Fruit fly (Drosophila melanogaster) whole organism, embryonic: Measurements from ENCODE around the gene w-cup.
A peak's percentile ranks its signal among the peaks of the same experiment; 100 is the strongest.

Source experiments
- Ada2b ChIP-seq: fragments of 200-800 bp; sonication (Bioruptor generic); IDR thresholded peaks from 2 replicates; pipeline ENCODE4 v1.3.6; 2022; ENCODE audit warnings: missing biosample characterization, missing genetic modification characterization
- Aef1 ChIP-seq: fragments of 200-800 bp; sonication (Bioruptor generic); IDR thresholded peaks from 3 replicates; pipeline ENCODE4 v1.3.6; 2022; ENCODE audit warnings: missing biosample characterization, missing genetic modification characterization
- Atf6 ChIP-seq: fragments of 200-800 bp; sonication (Bioruptor generic); IDR thresholded peaks from 2 replicates; pipeline ENCODE4 v1.3.6; 2022; ENCODE audit warnings: missing biosample characterization, missing genetic modification characterization
- CG10565 ChIP-seq: fragments of 200-800 bp; sonication (Bioruptor generic); optimal IDR thresholded peaks from 3 replicates; lab custom pipeline; 2016; ENCODE audit warnings: missing biosample characterization, mild to moderate bottlenecking, missing genetic modification characterization
- CG11093 ChIP-seq: fragments of 200-800 bp; sonication (Bioruptor generic); IDR thresholded peaks from 3 replicates; pipeline ENCODE4 v1.3.6; 2022; ENCODE audit warnings: missing biosample characterization, missing genetic modification characterization
- CG12942 ChIP-seq: fragments of 200-800 bp; sonication (Bioruptor generic); optimal IDR thresholded peaks from 3 replicates; lab custom pipeline; 2016; ENCODE audit warnings: missing biosample characterization, missing genetic modification characterization
- CG14710 ChIP-seq: fragments of 200-800 bp; sonication (Bioruptor generic); optimal IDR thresholded peaks from 3 replicates; lab custom pipeline; 2019; ENCODE audit warnings: missing biosample characterization, mild to moderate bottlenecking, missing genetic modification characterization, moderate library complexity
- CG15011 ChIP-seq: fragments of 200-800 bp; sonication (Bioruptor generic); optimal IDR thresholded peaks from 3 replicates; lab custom pipeline; 2018; ENCODE audit warnings: missing biosample characterization, mild to moderate bottlenecking, missing genetic modification characterization
- CG1529 ChIP-seq: fragments of 200-800 bp; sonication (Bioruptor generic); optimal IDR thresholded peaks from 3 replicates; lab custom pipeline; 2018; ENCODE audit warnings: missing biosample characterization, missing genetic modification characterization
- CG15601 ChIP-seq: fragments of 200-800 bp; sonication (Bioruptor generic); optimal IDR thresholded peaks from 3 replicates; lab custom pipeline; 2019; ENCODE audit warnings: missing biosample characterization, mild to moderate bottlenecking, missing genetic modification characterization, moderate library complexity
- CG16863 ChIP-seq: fragments of 200-800 bp; sonication (Bioruptor generic); optimal IDR thresholded peaks from 3 replicates; lab custom pipeline; 2016; ENCODE audit warnings: missing biosample characterization, missing genetic modification characterization
- CG17361 ChIP-seq: fragments of 200-800 bp; sonication (Bioruptor generic); IDR thresholded peaks from 3 replicates; pipeline ENCODE4 v1.3.6; 2022; ENCODE audit warnings: missing biosample characterization, missing genetic modification characterization
- CG1832 ChIP-seq: fragments of 200-800 bp; sonication (Bioruptor generic); optimal IDR thresholded peaks from 2 replicates; lab custom pipeline; 2017; ENCODE audit warnings: missing biosample characterization, mild to moderate bottlenecking, missing genetic modification characterization, inconsistent platforms
- CG18764 ChIP-seq: fragments of 200-800 bp; sonication (Bioruptor generic); optimal IDR thresholded peaks from 3 replicates; lab custom pipeline; 2016; ENCODE audit warnings: missing biosample characterization, missing genetic modification characterization
- CG33213 ChIP-seq: fragments of 200-800 bp; sonication (Bioruptor generic); optimal IDR thresholded peaks from 3 replicates; lab custom pipeline; 2016; ENCODE audit warnings: missing biosample characterization, missing genetic modification characterization
- CG3407 ChIP-seq: fragments of 200-800 bp; sonication (Bioruptor generic); optimal IDR thresholded peaks from 2 replicates; lab custom pipeline; 2018; ENCODE audit warnings: missing biosample characterization, mild to moderate bottlenecking, missing genetic modification characterization
- CG34224 ChIP-seq: fragments of 200-800 bp; sonication (Bioruptor generic); IDR thresholded peaks from 3 replicates; pipeline ENCODE4 v1.3.6; 2022; ENCODE audit warnings: missing biosample characterization, missing genetic modification characterization; ENCODE audit not compliant: partially characterized antibody
- CG6683 ChIP-seq: fragments of 200-800 bp; sonication (Bioruptor generic); optimal IDR thresholded peaks from 2 replicates; lab custom pipeline; 2017; ENCODE audit warnings: missing biosample characterization, mild to moderate bottlenecking, missing genetic modification characterization, missing genetic modification reagents
- CG6791 ChIP-seq: fragments of 200-800 bp; sonication (Bioruptor generic); IDR thresholded peaks from 3 replicates; pipeline ENCODE4 v1.3.6; 2022; ENCODE audit warnings: missing biosample characterization, missing genetic modification characterization; ENCODE audit not compliant: partially characterized antibody
- CG6813 ChIP-seq: fragments of 200-800 bp; sonication (Bioruptor generic); optimal IDR thresholded peaks from 2 replicates; lab custom pipeline; 2017; ENCODE audit warnings: missing biosample characterization, missing genetic modification characterization, mild to moderate bottlenecking, moderate library complexity, missing genetic modification reagents
- CG7271 ChIP-seq: fragments of 200-800 bp; sonication (Bioruptor generic); optimal IDR thresholded peaks from 2 replicates; lab custom pipeline; 2018; ENCODE audit warnings: missing biosample characterization, mild to moderate bottlenecking, missing genetic modification characterization, moderate library complexity
- CG7963 ChIP-seq: fragments of 200-800 bp; sonication (Bioruptor generic); IDR thresholded peaks from 3 replicates; pipeline ENCODE4 v1.3.6; 2022; ENCODE audit warnings: missing biosample characterization, missing genetic modification characterization; ENCODE audit not compliant: partially characterized antibody
- CG9797 ChIP-seq: fragments of 200-800 bp; sonication (Bioruptor generic); optimal IDR thresholded peaks from 3 replicates; lab custom pipeline; 2018; ENCODE audit warnings: missing biosample characterization, mild to moderate bottlenecking, missing genetic modification characterization
- CHES-1-like ChIP-seq: fragments of 200-800 bp; sonication (Bioruptor generic); optimal IDR thresholded peaks from 2 replicates; lab custom pipeline; 2016; ENCODE audit warnings: missing biosample characterization, missing genetic modification characterization
- Chrac-16 ChIP-seq: fragments of 200-800 bp; sonication (Bioruptor generic); optimal IDR thresholded peaks from 3 replicates; lab custom pipeline; 2016; ENCODE audit warnings: missing biosample characterization, missing genetic modification characterization
- Dip3 ChIP-seq: fragments of 200-800 bp; sonication (Bioruptor generic); optimal IDR thresholded peaks from 3 replicates; lab custom pipeline; 2016; ENCODE audit warnings: missing biosample characterization, missing genetic modification characterization
- Doc3 ChIP-seq: fragments of 200-800 bp; sonication (Bioruptor generic); IDR thresholded peaks from 3 replicates; pipeline ENCODE4 v1.3.6; 2022; ENCODE audit warnings: missing biosample characterization, missing genetic modification characterization; ENCODE audit not compliant: partially characterized antibody
- Fer1 ChIP-seq: fragments of 200-800 bp; sonication (Bioruptor generic); optimal IDR thresholded peaks from 2 replicates; lab custom pipeline; 2017; ENCODE audit warnings: missing biosample characterization, mild to moderate bottlenecking, missing genetic modification characterization
- Hmx ChIP-seq: fragments of 200-800 bp; sonication (Bioruptor generic); optimal IDR thresholded peaks from 2 replicates; lab custom pipeline; 2016; ENCODE audit warnings: missing biosample characterization, missing genetic modification characterization
- NC2α ChIP-seq: fragments of 200-800 bp; sonication (Bioruptor generic); optimal IDR thresholded peaks from 2 replicates; lab custom pipeline; 2016; ENCODE audit warnings: missing biosample characterization, missing genetic modification characterization
- NK7.1 ChIP-seq: fragments of 200-800 bp; sonication (Bioruptor generic); optimal IDR thresholded peaks from 3 replicates; lab custom pipeline; 2016; ENCODE audit warnings: missing biosample characterization, missing genetic modification characterization
- Trl ChIP-seq, 3 experiments: fragments of >200 bp in 2 of 3; fragments of 200-800 bp in 1 of 3; sonication (Bioruptor generic) in 1 of 3; optimal IDR thresholded peaks; 2 replicates in 1 of 3; 3 replicates in 2 of 3; lab custom pipeline; 2016 to 2017; ENCODE audit warnings: missing biosample characterization in 1 of 3, missing genetic modification characterization in 1 of 3
- Xbp1 ChIP-seq: fragments of 200-800 bp; sonication (Bioruptor generic); optimal IDR thresholded peaks from 3 replicates; lab custom pipeline; 2016; ENCODE audit warnings: missing biosample characterization, mild to moderate bottlenecking, missing genetic modification characterization
- al ChIP-seq: fragments of 200-800 bp; sonication (Bioruptor generic); IDR thresholded peaks from 2 replicates; pipeline ENCODE4 v1.3.6; 2022; ENCODE audit warnings: missing biosample characterization, missing genetic modification characterization
- crc ChIP-seq: fragments of 200-800 bp; sonication (Bioruptor generic); optimal IDR thresholded peaks from 2 replicates; lab custom pipeline; 2016; ENCODE audit warnings: missing biosample characterization, missing genetic modification characterization
- croc ChIP-seq: fragments of 200-800 bp; sonication (Bioruptor generic); conservative IDR thresholded peaks from 3 replicates; pipeline ENCODE4 v1.3.6; 2022; ENCODE audit warnings: missing biosample characterization, missing genetic modification characterization
- dmrt99B ChIP-seq: fragments of 200-800 bp; sonication (Bioruptor generic); optimal IDR thresholded peaks from 2 replicates; lab custom pipeline; 2018; ENCODE audit warnings: missing biosample characterization, mild to moderate bottlenecking, missing genetic modification characterization, moderate library complexity
- emc ChIP-seq: fragments of 200-800 bp; sonication (Bioruptor generic); optimal IDR thresholded peaks from 2 replicates; lab custom pipeline; 2016; ENCODE audit warnings: missing biosample characterization, missing genetic modification characterization
- gce ChIP-seq: fragments of 200-800 bp; sonication (Bioruptor generic); IDR thresholded peaks from 3 replicates; pipeline ENCODE4 v1.3.6; 2022; ENCODE audit warnings: missing biosample characterization, missing genetic modification characterization
- hb ChIP-seq: fragments of 200-800 bp; sonication (Bioruptor generic); IDR thresholded peaks from 3 replicates; pipeline ENCODE4 v1.3.6; 2022; ENCODE audit warnings: missing biosample characterization, missing genetic modification characterization; ENCODE audit not compliant: partially characterized antibody
- mld ChIP-seq: fragments of 200-800 bp; sonication (Bioruptor generic); IDR thresholded peaks from 3 replicates; pipeline ENCODE4 v1.3.6; 2022; ENCODE audit warnings: missing biosample characterization, missing genetic modification characterization; ENCODE audit not compliant: partially characterized antibody
- nerfin-2 ChIP-seq: fragments of 200-800 bp; sonication (Bioruptor generic); IDR thresholded peaks from 2 replicates; pipeline ENCODE4 v1.3.6; 2022; ENCODE audit warnings: missing biosample characterization, missing genetic modification characterization; ENCODE audit not compliant: partially characterized antibody
- pfk ChIP-seq: fragments of 200-800 bp; sonication (Bioruptor generic); optimal IDR thresholded peaks from 2 replicates; lab custom pipeline; 2018; ENCODE audit warnings: missing biosample characterization, mild to moderate bottlenecking, missing genetic modification characterization, moderate library complexity
- pho ChIP-seq: fragments of 200-800 bp; sonication (Bioruptor generic); optimal IDR thresholded peaks from 2 replicates; lab custom pipeline; 2016; ENCODE audit warnings: missing biosample characterization, missing genetic modification characterization
- pita ChIP-seq: fragments of 200-800 bp; sonication (Bioruptor generic); optimal IDR thresholded peaks from 2 replicates; lab custom pipeline; 2017; ENCODE audit warnings: missing biosample characterization, mild to moderate bottlenecking, missing genetic modification characterization
- sima ChIP-seq: fragments of 200-800 bp; sonication (Bioruptor generic); optimal IDR thresholded peaks from 2 replicates; lab custom pipeline; 2016; ENCODE audit warnings: missing biosample characterization, missing genetic modification characterization
- tap ChIP-seq: fragments of 200-800 bp; optimal IDR thresholded peaks from 3 replicates; lab custom pipeline; 2019; ENCODE audit warnings: missing biosample characterization, mild to moderate bottlenecking, missing genetic modification characterization, moderate library complexity
- twi ChIP-seq: fragments of 200-800 bp; optimal IDR thresholded peaks from 2 replicates; lab custom pipeline; 2019; ENCODE audit warnings: missing biosample characterization, mild to moderate bottlenecking, missing genetic modification characterization, moderate library complexity
- unpg ChIP-seq: fragments of 200-800 bp; sonication (Bioruptor generic); optimal IDR thresholded peaks from 3 replicates; lab custom pipeline; 2018; ENCODE audit warnings: missing biosample characterization, mild to moderate bottlenecking, missing genetic modification characterization, moderate library complexity

w-cup gene

dm6 chr2L:10526953-10527584, 50.5 kb downstream of the w-cup start, which contains the start of gene Lip4 (continued):
- peak; percentile 63 for TF ChIP-seq CG14710 (tag; lab: Kevin White, UChicago)
- TF ChIP-seq Xbp1, result peak; percentile 77
- TF ChIP-seq CG15011 (GFP tag; lab: Kevin White, UChicago), result peak; percentile 51
- TF ChIP-seq sima (GFP tag; lab: Kevin White, UChicago), result peak; percentile 3
- peak; percentile 9 for TF ChIP-seq twi
- TF ChIP-seq CG1529 (GFP tag; lab: Kevin White, UChicago), result peak; percentile 52
- TF ChIP-seq NC2α (GFP tag; lab: Kevin White, UChicago), result no peak
- peak; percentile 60 for TF ChIP-seq CG18764 (GFP tag; lab: Kevin White, UChicago)
- TF ChIP-seq CG7271 (tag; lab: Kevin White, UChicago), result peak; percentile 74
- no peak for TF ChIP-seq Doc3 (GFP tag; lab: Robert Waterston, UW)
- peak; percentile 79 for TF ChIP-seq Ada2b (GFP tag; lab: Robert Waterston, UW)
- TF ChIP-seq tap (tag; lab: Kevin White, UChicago), result peak; percentile 71
- peak; percentile 84 for TF ChIP-seq dmrt99B (tag; lab: Kevin White, UChicago)
- TF ChIP-seq CHES-1-like, result peak; percentile 43
- TF ChIP-seq CG3407 (GFP tag; lab: Kevin White, UChicago), result peak; percentile 18
- peak; percentile 4 for TF ChIP-seq CG33213
- no peak for TF ChIP-seq pfk (GFP tag; lab: Kevin White, UChicago)
- TF ChIP-seq CG9797 (GFP tag; lab: Kevin White, UChicago), result no peak
- TF ChIP-seq CG6791 (GFP tag; lab: Robert Waterston, UW), result no peak
- TF ChIP-seq Aef1 (GFP tag; lab: Robert Waterston, UW), result peak; percentile 51
- TF ChIP-seq CG16863 (GFP tag; lab: Kevin White, UChicago), result peak; percentile 36
- no peak for TF ChIP-seq CG1832 (GFP tag; lab: Kevin White, UChicago)
- TF ChIP-seq Atf6, result no peak; the same call in 1 of the 2 replicates
- TF ChIP-seq gce, result peak; percentile 38; the same call in 1 of the 3 replicates
- TF ChIP-seq emc (GFP tag; lab: Kevin White, UChicago), result no peak
- TF ChIP-seq Dip3 (GFP tag; lab: Kevin White, UChicago), result peak; percentile 23
- peak; percentile 34 for TF ChIP-seq pho (GFP tag; lab: Kevin White, UChicago)
- TF ChIP-seq CG15601, result peak; percentile 15
- TF ChIP-seq CG34224 (GFP tag; lab: Robert Waterston, UW), result no peak
- no peak for TF ChIP-seq Trl (optimal IDR thresholded peaks at IDR 0.05; lab: Kevin White, UChicago)
- peak; percentile 29 for TF ChIP-seq Trl (GFP tag; optimal IDR thresholded peaks at IDR 0.05; lab: Kevin White, UChicago)
- peak; percentile 43; the same call in 2 of the 3 replicates for TF ChIP-seq croc (GFP tag; lab: Robert Waterston, UW)
- no peak for TF ChIP-seq nerfin-2
- TF ChIP-seq CG6813, result peak; percentile 59
- TF ChIP-seq CG7963 (GFP tag; lab: Robert Waterston, UW), result no peak
- TF ChIP-seq CG17361, result peak; percentile 80
- peak; percentile 85 for TF ChIP-seq Fer1
- TF ChIP-seq pita, result no peak
- no peak for TF ChIP-seq mld
- no peak for TF ChIP-seq crc (GFP tag; lab: Kevin White, UChicago)
- 0 out of 3 replicates have a peak, but pooled peaks have one; percentile 50 for TF ChIP-seq CG11093 (GFP tag; lab: Robert Waterston, UW)
- TF ChIP-seq Chrac-16 (GFP tag; lab: Kevin White, UChicago), result peak; percentile 50
- peak; percentile 22 for TF ChIP-seq NK7.1 (GFP tag; lab: Kevin White, UChicago)
- no peak for TF ChIP-seq hb (GFP tag; lab: Robert Waterston, UW)
- peak; percentile 46 for TF ChIP-seq CG12942 (GFP tag; lab: Kevin White, UChicago)
- no peak for TF ChIP-seq Hmx (GFP tag; lab: Kevin White, UChicago)
- peak; percentile 83 for TF ChIP-seq unpg (GFP tag; lab: Kevin White, UChicago)
- peak; percentile 41 for TF ChIP-seq CG6683 (GFP tag; lab: Kevin White, UChicago)
- no peak for TF ChIP-seq al
- no peak for TF ChIP-seq CG10565 (GFP tag; lab: Kevin White, UChicago)
